Worm (Caenorhabditis elegans): ENCODE results near the gene mans-2.
A peak's percentile ranks its signal among the peaks of the same experiment; 100 is the strongest.

The mans-2 gene

ce11 chrV:12001747-12002456 lies 16.6 kb upstream of the mans-2 start, which contains the start of gene gcy-33 (continued):
- peak; percentile 92 for TF ChIP-seq nhr-47 (tag; optimal IDR thresholded peaks at IDR 0.05)
- no peak for TF ChIP-seq nhr-84 (tag; optimal IDR thresholded peaks at IDR 0.05)
- TF ChIP-seq swsn-7 (tag; optimal IDR thresholded peaks at IDR 0.05) = peak; percentile 88
- 0 out of 2 replicates have a peak, but pooled peaks have one; percentile 30 for TF ChIP-seq ceh-88 (GFP tag; IDR thresholded peaks at IDR 0.05)
- peak; percentile 73 for TF ChIP-seq rnt-1 (tag; optimal IDR thresholded peaks at IDR 0.05)
- TF ChIP-seq unc-62 (GFP tag; optimal IDR thresholded peaks at IDR 0.05) = no peak
- TF ChIP-seq snpc-4 (tag; optimal IDR thresholded peaks at IDR 0.05) = peak; percentile 81
- TF ChIP-seq alr-1 (tag; optimal IDR thresholded peaks at IDR 0.05; ENCODE audit: borderline replicate concordance) = no peak
- TF ChIP-seq dsc-1 (tag; optimal IDR thresholded peaks at IDR 0.05) = peak; percentile 81
- peak; percentile 91 for TF ChIP-seq nhr-90 (tag; optimal IDR thresholded peaks at IDR 0.05; ENCODE audit: poor library complexity)
- peak; percentile 84 for TF ChIP-seq unc-86 (tag; optimal IDR thresholded peaks at IDR 0.05)
- no peak for TF ChIP-seq egl-27 (tag; optimal IDR thresholded peaks at IDR 0.05)
- TF ChIP-seq snu-23 (GFP tag; optimal IDR thresholded peaks at IDR 0.05) = peak; percentile 92
- TF ChIP-seq nhr-11 (tag; optimal IDR thresholded peaks at IDR 0.05) = peak; percentile 33
- peak; percentile 56 for TF ChIP-seq zip-4 (GFP tag; optimal IDR thresholded peaks at IDR 0.05)
- peak; percentile 60 for TF ChIP-seq irx-1 (tag; optimal IDR thresholded peaks at IDR 0.05)
- no peak for TF ChIP-seq fkh-4 (tag; optimal IDR thresholded peaks at IDR 0.05; ENCODE audit: borderline replicate concordance)
- no peak for TF ChIP-seq sptf-1 (tag; optimal IDR thresholded peaks at IDR 0.05)
- no peak for TF ChIP-seq hlh-4 (tag; optimal IDR thresholded peaks at IDR 0.05)
- TF ChIP-seq aly-2 (tag; optimal IDR thresholded peaks at IDR 0.05) = peak; percentile 75
- no peak for TF ChIP-seq unc-98 (GFP tag; IDR thresholded peaks at IDR 0.05)
- peak; percentile 69 for TF ChIP-seq fkh-8 (tag; optimal IDR thresholded peaks at IDR 0.05)
- TF ChIP-seq C34B4.2 (tag; optimal IDR thresholded peaks at IDR 0.05) = no peak
- TF ChIP-seq ceh-63 (GFP tag; optimal IDR thresholded peaks at IDR 0.05) = no peak
- TF ChIP-seq fos-1 (tag; optimal IDR thresholded peaks at IDR 0.05) = peak; percentile 35
- TF ChIP-seq pax-3 (tag; optimal IDR thresholded peaks at IDR 0.05) = peak; percentile 83
- TF ChIP-seq C16A3.4 (tag; optimal IDR thresholded peaks at IDR 0.05) = peak; percentile 81
- TF ChIP-seq elt-3 (tag; optimal IDR thresholded peaks at IDR 0.05) = peak in 5 of 6 experiments; percentile 17 to 58 (median 43)
- TF ChIP-seq mdl-1 (tag; optimal IDR thresholded peaks at IDR 0.05) = peak in 1 of 2 experiments; percentile 79
- TF ChIP-seq Y116A8C.19 (tag; optimal IDR thresholded peaks at IDR 0.05; ENCODE audit: borderline replicate concordance) = no peak
- TF ChIP-seq sup-37 (GFP tag; optimal IDR thresholded peaks at IDR 0.05) = no peak
- peak; percentile 25 for TF ChIP-seq F16B12.6 (tag; optimal IDR thresholded peaks at IDR 0.05)
- no peak for TF ChIP-seq mef-2 (tag; optimal IDR thresholded peaks at IDR 0.05)
- no peak for TF ChIP-seq nhr-12 (tag; optimal IDR thresholded peaks at IDR 0.05)
- TF ChIP-seq nhr-19 (GFP tag; conservative IDR thresholded peaks at IDR 0.05) = peak; percentile 80
- TF ChIP-seq jun-1 (tag; optimal IDR thresholded peaks at IDR 0.05) = peak; percentile 68
- no peak for TF ChIP-seq lin-39 (tag; optimal IDR thresholded peaks at IDR 0.05)
- TF ChIP-seq pqm-1 (tag; optimal IDR thresholded peaks at IDR 0.05) = peak; percentile 71
- TF ChIP-seq dpl-1 (GFP tag; optimal IDR thresholded peaks at IDR 0.05) = peak; percentile 31 to 63 (median 60)
- no peak for TF ChIP-seq ets-5 (GFP tag; IDR thresholded peaks at IDR 0.05)
- TF ChIP-seq ztf-4 (tag; optimal IDR thresholded peaks at IDR 0.05) = peak; percentile 58
- TF ChIP-seq nhr-71 (tag; optimal IDR thresholded peaks at IDR 0.05) = peak; percentile 87
- TF ChIP-seq egl-13 (tag; optimal IDR thresholded peaks at IDR 0.05) = peak; percentile 87
- peak; percentile 24 for TF ChIP-seq nhr-76 (tag; optimal IDR thresholded peaks at IDR 0.05)
